Fruit fly (Drosophila melanogaster): ENCODE measurements around the gene Top2.
A peak's percentile ranks its signal among the peaks of the same experiment; 100 is the strongest.

The Top2 gene

DNA sequence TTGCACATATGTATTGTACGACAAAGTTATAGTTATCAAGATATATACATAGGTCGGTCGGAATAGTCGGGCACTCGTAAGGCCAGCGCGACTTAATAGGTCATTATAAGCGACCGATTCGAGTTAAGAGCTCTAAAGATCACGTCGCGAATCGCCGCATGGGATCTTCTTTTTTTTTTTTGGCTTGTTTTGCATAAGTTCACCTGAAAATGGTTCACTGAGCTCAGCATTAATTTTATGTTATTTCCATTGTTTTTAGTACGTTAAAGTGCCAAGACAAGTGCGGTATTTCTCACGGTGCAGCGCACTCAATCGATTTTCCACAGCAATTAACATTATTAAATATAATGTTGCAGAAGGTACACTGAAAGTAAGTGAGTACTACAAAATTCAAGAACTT is 12.0 kb downstream of the Top2 start:
- TF ChIP-seq Hr4 (GFP tag; optimal IDR thresholded peaks at IDR 0.05): peak; percentile 12
- peak; percentile 13; the same call in 1 of the 3 replicates for TF ChIP-seq CG8119 (GFP tag; IDR thresholded peaks at IDR 0.05)
- TF ChIP-seq Hr38 (GFP tag; optimal IDR thresholded peaks at IDR 0.05): no peak
- peak; percentile 44; the same call in 1 of the 2 replicates for TF ChIP-seq Gug (GFP tag; IDR thresholded peaks at IDR 0.05)
- no peak for TF ChIP-seq dac (GFP tag; optimal IDR thresholded peaks at IDR 0.05)
- TF ChIP-seq eg (GFP tag; IDR thresholded peaks at IDR 0.05): peak; percentile 37; the same call in 1 of the 3 replicates
- peak; percentile 16; the same call in 1 of the 2 replicates for TF ChIP-seq CG11294 (GFP tag; IDR thresholded peaks at IDR 0.05)
- TF ChIP-seq CG6163 (GFP tag; IDR thresholded peaks at IDR 0.05): peak; percentile 22
- TF ChIP-seq CG6808 (GFP tag; optimal IDR thresholded peaks at IDR 0.05): no peak
- TF ChIP-seq topi (GFP tag; optimal IDR thresholded peaks at IDR 0.05): no peak
- TF ChIP-seq Eip78C (GFP tag): peak; percentile 76

- peak; percentile 9 for TF ChIP-seq Ets96B (tag; optimal IDR thresholded peaks at IDR 0.05)
- TF ChIP-seq CG1621 (tag; optimal IDR thresholded peaks at IDR 0.05): peak; percentile 28
- TF ChIP-seq CG6808 (GFP tag; optimal IDR thresholded peaks at IDR 0.05): peak; percentile 31
- peak; percentile 30 for TF ChIP-seq CG8632 (GFP tag; optimal IDR thresholded peaks at IDR 0.05)
- peak; percentile 14 to 58 for TF ChIP-seq ss (GFP tag; optimal IDR thresholded peaks at IDR 0.05)
- TF ChIP-seq CG6163 (GFP tag; IDR thresholded peaks at IDR 0.05): peak; percentile 91
- TF ChIP-seq topi (GFP tag; optimal IDR thresholded peaks at IDR 0.05): no peak
- TF ChIP-seq acj6 (GFP tag; optimal IDR thresholded peaks at IDR 0.05): peak; percentile 7
- no peak for TF ChIP-seq Sox15 (GFP tag; optimal IDR thresholded peaks at IDR 0.05)
- peak; percentile 6 for TF ChIP-seq CG3919 (GFP tag; optimal IDR thresholded peaks at IDR 0.05)
- TF ChIP-seq pdm3 (GFP tag; optimal IDR thresholded peaks at IDR 0.05): peak; percentile 54
- no peak for TF ChIP-seq CG11902 (GFP tag; optimal IDR thresholded peaks at IDR 0.05)
- no peak for TF ChIP-seq Gug (GFP tag; IDR thresholded peaks at IDR 0.05)
- no peak for TF ChIP-seq CG34406 (GFP tag; optimal IDR thresholded peaks at IDR 0.05)
- no peak for TF ChIP-seq CG11294 (GFP tag; IDR thresholded peaks at IDR 0.05)
- no peak for TF ChIP-seq svp (GFP tag)
- peak; percentile 16 for TF ChIP-seq vri (GFP tag; optimal IDR thresholded peaks at IDR 0.05)
- no peak for TF ChIP-seq CG9139 (GFP tag; optimal IDR thresholded peaks at IDR 0.05)
- TF ChIP-seq Blimp-1 (GFP tag; optimal IDR thresholded peaks at IDR 0.05): no peak
- TF ChIP-seq CG3032 (tag; optimal IDR thresholded peaks at IDR 0.05): peak; percentile 18
- TF ChIP-seq CG15336 (GFP tag; IDR thresholded peaks at IDR 0.05): peak; percentile 25; the same call in 1 of the 2 replicates
- peak; percentile 49 for TF ChIP-seq dsx (GFP tag; optimal IDR thresholded peaks at IDR 0.05; ENCODE audit: poor library complexity, severe bottlenecking)
- no peak for TF ChIP-seq Met (GFP tag; optimal IDR thresholded peaks at IDR 0.05)
- TF ChIP-seq Eip75B (GFP tag; optimal IDR thresholded peaks at IDR 0.05): peak; percentile 78
- TF ChIP-seq CG6792 (GFP tag; optimal IDR thresholded peaks at IDR 0.05): no peak
- no peak for TF ChIP-seq CG6276 (GFP tag; optimal IDR thresholded peaks at IDR 0.05)
- 0 out of 3 replicates have a peak, but pooled peaks have one; percentile 34 for TF ChIP-seq eg (GFP tag; IDR thresholded peaks at IDR 0.05)
- no peak for TF ChIP-seq fd85E (GFP tag; optimal IDR thresholded peaks at IDR 0.05)
Measured at dm6 chr2L:19440732-19441131, 12.6 kb downstream of the Top2 start.

DNA sequence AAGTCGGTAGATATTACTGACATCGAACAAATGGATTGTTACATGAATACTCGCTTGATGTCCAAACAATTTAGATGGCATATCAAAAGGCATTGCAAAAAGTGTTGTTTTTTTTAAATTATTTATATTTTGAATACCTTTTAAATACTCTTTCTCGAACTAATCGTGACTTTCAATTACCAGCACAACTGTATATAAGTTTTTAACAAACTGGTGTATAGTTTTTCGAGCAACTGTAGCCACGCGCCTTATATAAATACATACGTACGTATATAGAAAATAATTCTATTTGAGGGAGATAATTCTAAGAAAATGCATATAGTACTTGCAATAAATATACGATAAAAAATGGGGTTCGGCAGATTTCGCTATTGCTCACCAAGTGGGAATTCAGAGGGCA is 13.0 kb downstream of the Top2 start:
- no peak for TF ChIP-seq Lpt (GFP tag; optimal IDR thresholded peaks at IDR 0.05)
- no peak for TF ChIP-seq CG6854 (GFP tag; optimal IDR thresholded peaks at IDR 0.05)
- TF ChIP-seq Eip78C (GFP tag): peak; percentile 43

dm6 chr2L:19439598-19440230 is 13.6 kb downstream of the Top2 start:
- TF ChIP-seq CG4318 (GFP tag; optimal IDR thresholded peaks at IDR 0.05) (peak; percentile 68), Eip75B (GFP tag; optimal IDR thresholded peaks at IDR 0.05) (peak; percentile 23), Hr39 (GFP tag; optimal IDR thresholded peaks at IDR 0.05) (peak; percentile 14), fkh (GFP tag; optimal IDR thresholded peaks at IDR 0.05) (no peak), CG34406 (GFP tag; optimal IDR thresholded peaks at IDR 0.05) (peak; percentile 74), Lpt (GFP tag; optimal IDR thresholded peaks at IDR 0.05) (no peak), acj6 (GFP tag; optimal IDR thresholded peaks at IDR 0.05) (peak; percentile 74), pdm3 (GFP tag; optimal IDR thresholded peaks at IDR 0.05) (peak; percentile 61), CG32006 (GFP tag; optimal IDR thresholded peaks at IDR 0.05) (peak; percentile 68), CG3032 (tag; optimal IDR thresholded peaks at IDR 0.05) (peak; percentile 54), CG10669 (GFP tag; optimal IDR thresholded peaks at IDR 0.05) (peak; percentile 44), Sox15 (GFP tag; optimal IDR thresholded peaks at IDR 0.05) (peak; percentile 59), Eip93F (GFP tag; optimal IDR thresholded peaks at IDR 0.05) (no peak), eg (GFP tag; IDR thresholded peaks at IDR 0.05) (peak; percentile 54; the same call in 2 of the 3 replicates), fd85E (GFP tag; optimal IDR thresholded peaks at IDR 0.05) (peak; percentile 12), dsx (GFP tag; optimal IDR thresholded peaks at IDR 0.05; ENCODE audit: poor library complexity, severe bottlenecking) (peak; percentile 5), CG8632 (GFP tag; optimal IDR thresholded peaks at IDR 0.05) (peak; percentile 21), CG11902 (GFP tag; optimal IDR thresholded peaks at IDR 0.05) (peak; percentile 22), CG6792 (GFP tag; optimal IDR thresholded peaks at IDR 0.05) (peak; percentile 3), svp (GFP tag) (peak; percentile 68), Blimp-1 (GFP tag; optimal IDR thresholded peaks at IDR 0.05) (peak; percentile 69), Gug (GFP tag; IDR thresholded peaks at IDR 0.05) (no peak; the same call in 1 of the 2 replicates), CG31627 (GFP tag; optimal IDR thresholded peaks at IDR 0.05) (peak; percentile 11), Eip78C (GFP tag) (peak; percentile 92), Met (GFP tag; optimal IDR thresholded peaks at IDR 0.05) (no peak), CG1621 (tag; optimal IDR thresholded peaks at IDR 0.05) (peak; percentile 59)

All from whole organism, prepupa.